Worm (Caenorhabditis elegans): ENCODE data around the gene C29F5.8.

ce11 chrII:6327317-6327716 lies 21.1 kb downstream of the C29F5.8 start:
- TF ChIP-seq snpc-4 (tag; optimal IDR thresholded peaks at IDR 0.05) (no peak), lin-13 (tag; optimal IDR thresholded peaks at IDR 0.05) (no peak), nhr-76 (tag; optimal IDR thresholded peaks at IDR 0.05) (no peak), unc-62 (GFP tag; optimal IDR thresholded peaks at IDR 0.05) (no peak), ces-1 (GFP tag; optimal IDR thresholded peaks at IDR 0.05) (no peak), ham-2 (GFP tag; optimal IDR thresholded peaks at IDR 0.05) (no peak), nhr-237 (tag; optimal IDR thresholded peaks at IDR 0.05) (no peak), nhr-12 (tag; optimal IDR thresholded peaks at IDR 0.05) (no peak), elt-1 (tag; optimal IDR thresholded peaks at IDR 0.05; ENCODE audit: borderline replicate concordance, insufficient read depth) (no peak), unc-39 (tag; optimal IDR thresholded peaks at IDR 0.05) (no peak), nhr-2 (tag; optimal IDR thresholded peaks at IDR 0.05) (no peak), lin-32 (GFP tag; optimal IDR thresholded peaks at IDR 0.05) (no peak), pha-4 (tag; optimal IDR thresholded peaks at IDR 0.05) (no peak)
